Worm (Caenorhabditis elegans) whole organism, late embryonic: ENCODE data around the gene ltah-1.1.

Source experiments
- ceh-31 ChIP-seq: sonication (generic microtip); optimal IDR thresholded peaks from 2 replicates; lab custom pipeline; 2016; ENCODE audit warnings: missing genetic modification characterization, missing compliant biosample characterization
- nhr-11 ChIP-seq: fragments of 150-350 bp; optimal IDR thresholded peaks from 2 replicates; lab custom pipeline; 2014; ENCODE audit warnings: missing biosample characterization, missing genetic modification characterization
- rnt-1 ChIP-seq: sonication (generic microtip); optimal IDR thresholded peaks from 2 replicates; lab custom pipeline; 2016; ENCODE audit warnings: missing genetic modification characterization, missing compliant biosample characterization
- tbx-2 ChIP-seq: sonication (generic microtip); optimal IDR thresholded peaks from 2 replicates; lab custom pipeline; 2016; ENCODE audit warnings: missing genetic modification characterization, missing compliant biosample characterization

DNA sequence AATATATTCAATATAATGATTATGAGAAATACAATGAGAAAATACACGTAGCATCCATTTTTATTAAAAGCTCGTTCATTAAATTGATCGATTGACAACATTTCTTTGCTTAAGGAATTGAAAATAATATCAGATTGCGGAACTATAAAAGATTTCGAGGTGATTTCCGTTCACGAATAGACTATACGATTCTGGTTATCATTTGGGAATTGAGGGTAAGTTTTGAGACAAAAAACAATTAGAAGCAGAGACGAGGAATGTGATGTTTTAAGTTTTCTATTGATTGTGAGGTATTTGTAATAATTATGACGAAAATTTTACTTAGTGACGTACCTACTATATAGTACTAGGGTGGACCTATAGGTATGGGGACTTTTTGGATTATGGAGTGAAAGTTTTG lies 40.6 kb upstream of the ltah-1.1 start, which contains the start of gene sre-19:
- TF ChIP-seq tbx-2 (tag; lab: Kevin White, UChicago) (no peak), nhr-11 (tag; lab: Kevin White, UChicago) (no peak), rnt-1 (tag; lab: Kevin White, UChicago) (no peak), ceh-31 (no peak)
